ENCODE assay signal across 5 worm cellular contexts in genomic region chrIV:1953132-1953629, ce11.
TF ChIP-seq lines count a peak whose summit lies in the region.

Gene F52C12.2 (plus strand): TSS chrIV:1953579.

TF ChIP-seq in whole organism, L1 larva, 84 proteins besides CTCF, POLR2A, EP300 and RAD21 (continues in another document):
- TF ChIP-seq snpc-4 (tag; optimal IDR thresholded peaks at IDR 0.05; lab: Kevin White, UChicago) (no peak), nhr-85 (tag; lab: Kevin White, UChicago) (peak; percentile 83), ceh-90 (tag; optimal IDR thresholded peaks at IDR 0.05; lab: Kevin White, UChicago) (no peak), fos-1 (tag; optimal IDR thresholded peaks at IDR 0.05; lab: Kevin White, UChicago) (no peak), skn-1 (tag; optimal IDR thresholded peaks at IDR 0.05; lab: Kevin White, UChicago) (no peak), elt-3 (tag; optimal IDR thresholded peaks at IDR 0.05; lab: Kevin White, UChicago) (peak in 1 of 6 experiments; percentile 22), grh-1 (GFP tag; IDR thresholded peaks at IDR 0.05; lab: Robert Waterston, UW) (no peak), swsn-7 (tag; optimal IDR thresholded peaks at IDR 0.05; lab: Kevin White, UChicago) (peak; percentile 82), unc-62 (GFP tag; optimal IDR thresholded peaks at IDR 0.05; lab: Kevin White, UChicago) (no peak), efl-1 (optimal IDR thresholded peaks at IDR 0.05; lab: Kevin White, UChicago) (peak; percentile 48 to 85), efl-1 (GFP tag; optimal IDR thresholded peaks at IDR 0.05 in 1 of 2; lab: Kevin White, UChicago) (peak; percentile 86 to 98), lin-15B (tag; optimal IDR thresholded peaks at IDR 0.05; lab: Kevin White, UChicago) (peak; percentile 47), mdl-1 (tag; optimal IDR thresholded peaks at IDR 0.05; lab: Kevin White, UChicago) (peak in 1 of 2 experiments; percentile 16), C16A3.4 (tag; optimal IDR thresholded peaks at IDR 0.05; lab: Kevin White, UChicago) (peak; percentile 34), Y116A8C.19 (tag; optimal IDR thresholded peaks at IDR 0.05; lab: Kevin White, UChicago; ENCODE audit: borderline replicate concordance) (no peak), fkh-4 (tag; optimal IDR thresholded peaks at IDR 0.05; lab: Kevin White, UChicago; ENCODE audit: borderline replicate concordance) (no peak), lsy-2 (tag; optimal IDR thresholded peaks at IDR 0.05; lab: Kevin White, UChicago) (peak; percentile 69 to 80), sptf-1 (tag; optimal IDR thresholded peaks at IDR 0.05; lab: Kevin White, UChicago) (no peak)

TF ChIP-seq in whole organism, L3 larva, 47 proteins besides CTCF, POLR2A, EP300 and RAD21 (continues in another document):
- peak; percentile 2 for TF ChIP-seq R02D3.7 (tag; optimal IDR thresholded peaks at IDR 0.05; lab: Kevin White, UChicago)
- peak; percentile 13 for TF ChIP-seq elt-2 (tag; optimal IDR thresholded peaks at IDR 0.05; lab: Kevin White, UChicago)
- no peak for TF ChIP-seq ztf-11 (tag; optimal IDR thresholded peaks at IDR 0.05; lab: Kevin White, UChicago)
- TF ChIP-seq skn-1 (tag; optimal IDR thresholded peaks at IDR 0.05; lab: Kevin White, UChicago), result peak; percentile 56
- TF ChIP-seq tbx-2 (tag; optimal IDR thresholded peaks at IDR 0.05; lab: Kevin White, UChicago), result no peak
- peak; percentile 16 for TF ChIP-seq nhr-23 (tag; optimal IDR thresholded peaks at IDR 0.05; lab: Kevin White, UChicago)
- TF ChIP-seq sea-2 (GFP tag; optimal IDR thresholded peaks at IDR 0.05; lab: Kevin White, UChicago), result no peak
- TF ChIP-seq eor-1 (tag; optimal IDR thresholded peaks at IDR 0.05; lab: Kevin White, UChicago), result no peak
- peak; percentile 52 for TF ChIP-seq hmg-11 (tag; optimal IDR thresholded peaks at IDR 0.05; lab: Kevin White, UChicago)
- no peak for TF ChIP-seq nhr-12 (tag; optimal IDR thresholded peaks at IDR 0.05; lab: Kevin White, UChicago)
- no peak for TF ChIP-seq fkh-10 (GFP tag; optimal IDR thresholded peaks at IDR 0.05; lab: Kevin White, UChicago)
- TF ChIP-seq nhr-43 (tag; optimal IDR thresholded peaks at IDR 0.05; lab: Kevin White, UChicago; ENCODE audit: poor library complexity, severe bottlenecking), result no peak
- TF ChIP-seq pha-4 (tag; optimal IDR thresholded peaks at IDR 0.05; lab: Kevin White, UChicago), result peak; percentile 64
- TF ChIP-seq egl-27 (tag; optimal IDR thresholded peaks at IDR 0.05; lab: Kevin White, UChicago), result no peak
- no peak for TF ChIP-seq ceh-9 (tag; optimal IDR thresholded peaks at IDR 0.05; lab: Kevin White, UChicago)
- TF ChIP-seq lin-15B (tag; optimal IDR thresholded peaks at IDR 0.05; lab: Kevin White, UChicago), result peak; percentile 67
- no peak for TF ChIP-seq ZK546.5 (tag; optimal IDR thresholded peaks at IDR 0.05; lab: Kevin White, UChicago)
- no peak for TF ChIP-seq nhr-77 (tag; optimal IDR thresholded peaks at IDR 0.05; lab: Kevin White, UChicago)
- no peak for TF ChIP-seq daf-12 (tag; optimal IDR thresholded peaks at IDR 0.05; lab: Kevin White, UChicago)

TF ChIP-seq in whole organism, early embryonic, 17 proteins besides CTCF, POLR2A, EP300 and RAD21:
- TF ChIP-seq F13C5.2 (tag; optimal IDR thresholded peaks at IDR 0.05; lab: Kevin White, UChicago) (peak; percentile 49), ceh-36 (tag; optimal IDR thresholded peaks at IDR 0.05; lab: Kevin White, UChicago) (no peak)

TF ChIP-seq in whole organism, midembryonic, 9 proteins besides CTCF, POLR2A, EP300 and RAD21:
- TF ChIP-seq cog-1 (tag; optimal IDR thresholded peaks at IDR 0.05; lab: Kevin White, UChicago), result no peak
- no peak for TF ChIP-seq med-1 (GFP tag; optimal IDR thresholded peaks at IDR 0.05; lab: Kevin White, UChicago; ENCODE audit: insufficient read depth)
- TF ChIP-seq T22C8.4 (GFP tag; IDR thresholded peaks at IDR 0.05; lab: Robert Waterston, UW), result 0 out of 2 replicates have a peak, but pooled peaks have one; percentile 45
- TF ChIP-seq flt-1 (GFP tag; IDR thresholded peaks at IDR 0.05; lab: Robert Waterston, UW), result no peak
TF ChIP-seq in whole organism, midembryonic: peak in this region for 1.

TF ChIP-seq in whole organism, young adult, 124 proteins besides CTCF, POLR2A, EP300 and RAD21:
- TF ChIP-seq ceh-100 (GFP tag; IDR thresholded peaks at IDR 0.05; lab: Robert Waterston, UW) (no peak), aptf-2 (GFP tag; conservative IDR thresholded peaks at IDR 0.05; lab: Robert Waterston, UW) (no peak), zim-3 (tag; optimal IDR thresholded peaks at IDR 0.05; lab: Kevin White, UChicago) (no peak), lin-40 (tag; optimal IDR thresholded peaks at IDR 0.05; lab: Kevin White, UChicago) (peak; percentile 41), cebp-1 (GFP tag; IDR thresholded peaks at IDR 0.05; lab: Robert Waterston, UW) (no peak), cebp-1 (tag; optimal IDR thresholded peaks at IDR 0.05; lab: Kevin White, UChicago) (peak; percentile 66), F10E7.11 (tag; optimal IDR thresholded peaks at IDR 0.05; lab: Kevin White, UChicago) (no peak), B0336.3 (GFP tag; IDR thresholded peaks at IDR 0.05; lab: Robert Waterston, UW) (no peak), dpl-1 (GFP tag; optimal IDR thresholded peaks at IDR 0.05; lab: Kevin White, UChicago) (peak; percentile 31), nfya-2 (GFP tag; IDR thresholded peaks at IDR 0.05; lab: Robert Waterston, UW) (no peak), Y67H2A.10 (GFP tag; conservative IDR thresholded peaks at IDR 0.05; lab: Robert Waterston, UW) (no peak), nhr-120 (GFP tag; IDR thresholded peaks at IDR 0.05; lab: Robert Waterston, UW) (no peak), mel-28 (tag; optimal IDR thresholded peaks at IDR 0.05; lab: Kevin White, UChicago; ENCODE audit: borderline replicate concordance) (no peak), ccch-3 (GFP tag; optimal IDR thresholded peaks at IDR 0.05; lab: Kevin White, UChicago) (no peak), C06A6.2 (GFP tag; conservative IDR thresholded peaks at IDR 0.05; lab: Robert Waterston, UW) (no peak), athp-1 (tag; optimal IDR thresholded peaks at IDR 0.05; lab: Kevin White, UChicago) (no peak), F37B4.10 (GFP tag; IDR thresholded peaks at IDR 0.05; lab: Robert Waterston, UW) (no peak), ceh-40 (GFP tag; IDR thresholded peaks at IDR 0.05; lab: Robert Waterston, UW) (no peak), B0019.2 (GFP tag; conservative IDR thresholded peaks at IDR 0.05; lab: Robert Waterston, UW) (no peak), bed-2 (GFP tag; IDR thresholded peaks at IDR 0.05; lab: Robert Waterston, UW) (no peak), ztf-18 (tag; optimal IDR thresholded peaks at IDR 0.05; lab: Kevin White, UChicago) (no peak), F33H1.4 (GFP tag; IDR thresholded peaks at IDR 0.05; lab: Robert Waterston, UW) (no peak), F23B12.7 (tag; optimal IDR thresholded peaks at IDR 0.05; lab: Kevin White, UChicago; ENCODE audit: insufficient read depth) (no peak), efl-1 (GFP tag; optimal IDR thresholded peaks at IDR 0.05; lab: Kevin White, UChicago) (peak; percentile 30), lsy-27 (tag; optimal IDR thresholded peaks at IDR 0.05; lab: Kevin White, UChicago; ENCODE audit: borderline replicate concordance, insufficient read depth) (no peak), madf-8 (GFP tag; conservative IDR thresholded peaks at IDR 0.05; lab: Robert Waterston, UW) (no peak), madf-6 (GFP tag; IDR thresholded peaks at IDR 0.05; lab: Robert Waterston, UW) (no peak), nhr-27 (tag; optimal IDR thresholded peaks at IDR 0.05; lab: Kevin White, UChicago) (no peak), snpc-1.3 (tag; optimal IDR thresholded peaks at IDR 0.05; lab: Kevin White, UChicago; ENCODE audit: insufficient read depth) (no peak), B0035.1 (tag; optimal IDR thresholded peaks at IDR 0.05; lab: Kevin White, UChicago) (no peak), mcd-1 (GFP tag; IDR thresholded peaks at IDR 0.05; lab: Robert Waterston, UW) (no peak; the same call in 1 of the 2 replicates), attf-3 (GFP tag; conservative IDR thresholded peaks at IDR 0.05; lab: Robert Waterston, UW) (peak; percentile 98), ztf-6 (GFP tag; IDR thresholded peaks at IDR 0.05; lab: Robert Waterston, UW) (no peak), ztf-25 (GFP tag; IDR thresholded peaks at IDR 0.05; lab: Robert Waterston, UW) (no peak), aptf-3 (GFP tag; IDR thresholded peaks at IDR 0.05; lab: Robert Waterston, UW) (no peak), F39B2.1 (GFP tag; IDR thresholded peaks at IDR 0.05; lab: Robert Waterston, UW) (no peak), hlh-26 (GFP tag; conservative IDR thresholded peaks at IDR 0.05; lab: Robert Waterston, UW) (no peak), rpc-1 (optimal IDR thresholded peaks at IDR 0.05; lab: Kevin White, UChicago) (no peak), rpc-1 (tag; optimal IDR thresholded peaks at IDR 0.05; lab: Kevin White, UChicago) (no peak), ceh-27 (GFP tag; optimal IDR thresholded peaks at IDR 0.05; lab: Kevin White, UChicago) (no peak), nhr-179 (tag; optimal IDR thresholded peaks at IDR 0.05; lab: Kevin White, UChicago) (no peak), K11D2.4 (GFP tag; IDR thresholded peaks at IDR 0.05; lab: Robert Waterston, UW) (no peak), lin-54 (GFP tag; optimal IDR thresholded peaks at IDR 0.05; lab: Kevin White, UChicago) (peak; percentile 29), rcor-1 (GFP tag; IDR thresholded peaks at IDR 0.05; lab: Robert Waterston, UW) (no peak), madf-3 (GFP tag; IDR thresholded peaks at IDR 0.05; lab: Robert Waterston, UW) (no peak), ets-4 (GFP tag; optimal IDR thresholded peaks at IDR 0.05; lab: Kevin White, UChicago) (no peak), nfya-1 (tag; optimal IDR thresholded peaks at IDR 0.05; lab: Kevin White, UChicago; ENCODE audit: borderline replicate concordance, insufficient read depth) (no peak), lin-35 (GFP tag; optimal IDR thresholded peaks at IDR 0.05; lab: Kevin White, UChicago) (peak in 1 of 3 experiments; percentile 48), hsf-1 (GFP tag; IDR thresholded peaks at IDR 0.05; lab: Robert Waterston, UW) (no peak)

Comparison
In these comparisons a context has a peak if more than half of its experiments do, and no peak if none do; other contexts are left out.
1. Of the 8 proteins assayed by ChIP-seq in both whole organism, young adult and whole organism, L1 larva: peak only in whole organism, young adult: none; only in whole organism, L1 larva: nhr-90; in both: dpl-1 and efl-1; in neither: 4; mixed calls (peak in some experiments, not most) for 1.